Fruit fly (Drosophila melanogaster): ENCODE measurements around the gene CG32301.
A peak's percentile ranks its signal among the peaks of the same experiment; 100 is the strongest.

CG32301 gene

dm6 chr3L:2243846-2244528, at the start of gene CG32301:
Gene CG32301 (plus strand): TSS chr3L:2244478.
- TF ChIP-seq dsx (GFP tag; optimal IDR thresholded peaks at IDR 0.05; ENCODE audit: poor library complexity, severe bottlenecking): no peak
- no peak for TF ChIP-seq Hr39 (GFP tag; optimal IDR thresholded peaks at IDR 0.05)
- TF ChIP-seq Sox14 (GFP tag; optimal IDR thresholded peaks at IDR 0.05): no peak
- peak; percentile 8 for TF ChIP-seq CG8319 (GFP tag; optimal IDR thresholded peaks at IDR 0.05)
- 0 out of 2 replicates have a peak, but pooled peaks have one; percentile 13 for TF ChIP-seq CG15336 (GFP tag; IDR thresholded peaks at IDR 0.05)
- TF ChIP-seq Eip78C (GFP tag): no peak
- TF ChIP-seq CG11762 (GFP tag; optimal IDR thresholded peaks at IDR 0.05; ENCODE audit: insufficient read depth): no peak

- TF ChIP-seq salr (GFP tag; optimal IDR thresholded peaks at IDR 0.05) (no peak), CG6808 (GFP tag; optimal IDR thresholded peaks at IDR 0.05) (no peak), CG3032 (tag; optimal IDR thresholded peaks at IDR 0.05) (no peak), topi (GFP tag; optimal IDR thresholded peaks at IDR 0.05) (no peak), Ets96B (tag; optimal IDR thresholded peaks at IDR 0.05) (no peak), fd85E (GFP tag; optimal IDR thresholded peaks at IDR 0.05) (no peak), Hr39 (GFP tag; optimal IDR thresholded peaks at IDR 0.05) (no peak), CG10669 (GFP tag; optimal IDR thresholded peaks at IDR 0.05) (no peak), acj6 (GFP tag; optimal IDR thresholded peaks at IDR 0.05) (no peak), CG31627 (GFP tag; optimal IDR thresholded peaks at IDR 0.05) (no peak), CG16779 (tag; optimal IDR thresholded peaks at IDR 0.05) (no peak), CG11902 (GFP tag; optimal IDR thresholded peaks at IDR 0.05) (no peak), lz (GFP tag; optimal IDR thresholded peaks at IDR 0.05) (no peak), Sox15 (GFP tag; optimal IDR thresholded peaks at IDR 0.05) (no peak), Blimp-1 (GFP tag; optimal IDR thresholded peaks at IDR 0.05) (no peak), CG11762 (GFP tag; optimal IDR thresholded peaks at IDR 0.05; ENCODE audit: insufficient read depth) (no peak), vri (GFP tag; optimal IDR thresholded peaks at IDR 0.05) (no peak), Eip78C (GFP tag) (no peak)
Observed at dm6 chr3L:2196713-2197112, 47.6 kb upstream of the CG32301 start, which contains the start of gene CG8960. Gene CG8960 (plus strand): TSS chr3L:2197013.

dm6 chr3L:2212403-2212802, 31.9 kb upstream of the CG32301 start, which contains the start of gene CG15878:
Gene CG15878 (minus strand): TSS chr3L:2212503.
- TF ChIP-seq esn (GFP tag; optimal IDR thresholded peaks at IDR 0.05): no peak
- TF ChIP-seq Eip75B (GFP tag; optimal IDR thresholded peaks at IDR 0.05): no peak
- no peak for TF ChIP-seq OdsH (GFP tag; optimal IDR thresholded peaks at IDR 0.05)
- TF ChIP-seq CG1621 (tag; optimal IDR thresholded peaks at IDR 0.05): no peak
- no peak for TF ChIP-seq CG6854 (GFP tag; optimal IDR thresholded peaks at IDR 0.05)
- TF ChIP-seq Hr38 (GFP tag; optimal IDR thresholded peaks at IDR 0.05): no peak

dm6 chr3L:2228367-2229171, 15.7 kb upstream of the CG32301 start:
- TF ChIP-seq Eip75B (GFP tag; optimal IDR thresholded peaks at IDR 0.05): no peak
- no peak for TF ChIP-seq CG34406 (GFP tag; optimal IDR thresholded peaks at IDR 0.05)
- TF ChIP-seq CG15336 (GFP tag; IDR thresholded peaks at IDR 0.05): no peak
- TF ChIP-seq Ets96B (tag; optimal IDR thresholded peaks at IDR 0.05): no peak
- no peak for TF ChIP-seq ss (GFP tag; optimal IDR thresholded peaks at IDR 0.05)
- TF ChIP-seq CG6808 (GFP tag; optimal IDR thresholded peaks at IDR 0.05): no peak
- no peak for TF ChIP-seq CG10631 (GFP tag; optimal IDR thresholded peaks at IDR 0.05)
- no peak for TF ChIP-seq CG6792 (GFP tag; optimal IDR thresholded peaks at IDR 0.05)
- TF ChIP-seq fkh (GFP tag; optimal IDR thresholded peaks at IDR 0.05): no peak
- TF ChIP-seq esn (GFP tag; optimal IDR thresholded peaks at IDR 0.05): no peak
- no peak for TF ChIP-seq Hr39 (GFP tag; optimal IDR thresholded peaks at IDR 0.05)
- no peak for TF ChIP-seq CG6276 (GFP tag; optimal IDR thresholded peaks at IDR 0.05)
- TF ChIP-seq eg (GFP tag; IDR thresholded peaks at IDR 0.05): no peak
- TF ChIP-seq Eip93F (GFP tag; optimal IDR thresholded peaks at IDR 0.05): no peak
- TF ChIP-seq CG3032 (tag; optimal IDR thresholded peaks at IDR 0.05): no peak
- TF ChIP-seq Sox102F (GFP tag; optimal IDR thresholded peaks at IDR 0.05): no peak
- no peak for TF ChIP-seq CG8119 (GFP tag; IDR thresholded peaks at IDR 0.05)
- no peak for TF ChIP-seq CG11294 (GFP tag; IDR thresholded peaks at IDR 0.05)
